Fruit fly (Drosophila melanogaster) whole organism, embryonic: ENCODE measurements around the gene Ubqn.

Source experiments
- CG13424 ChIP-seq: fragments of 200-800 bp; sonication (Bioruptor generic); optimal IDR thresholded peaks from 2 replicates; lab custom pipeline; 2019; ENCODE audit warnings: missing biosample characterization, mild to moderate bottlenecking, missing genetic modification characterization, moderate library complexity
- CG15011 ChIP-seq: fragments of 200-800 bp; sonication (Bioruptor generic); optimal IDR thresholded peaks from 3 replicates; lab custom pipeline; 2018; ENCODE audit warnings: missing biosample characterization, mild to moderate bottlenecking, missing genetic modification characterization
- E2f1 ChIP-seq: fragments of 200-800 bp; sonication (Bioruptor generic); IDR thresholded peaks from 2 replicates; pipeline ENCODE4 v1.3.6; 2022; ENCODE audit warnings: missing biosample characterization, missing genetic modification characterization
- HLH54F ChIP-seq: fragments of 200-800 bp; sonication (Bioruptor generic); optimal IDR thresholded peaks from 3 replicates; lab custom pipeline; 2016; ENCODE audit warnings: missing biosample characterization, missing genetic modification characterization
- Xbp1 ChIP-seq: fragments of 200-800 bp; sonication (Bioruptor generic); optimal IDR thresholded peaks from 3 replicates; lab custom pipeline; 2016; ENCODE audit warnings: missing biosample characterization, mild to moderate bottlenecking, missing genetic modification characterization
- bigmax ChIP-seq: fragments of 200-800 bp; sonication (Bioruptor generic); optimal IDR thresholded peaks from 2 replicates; lab custom pipeline; 2018; ENCODE audit warnings: missing biosample characterization, mild to moderate bottlenecking, missing genetic modification characterization
- fru ChIP-seq: fragments of >200 bp; optimal IDR thresholded peaks from 2 replicates; lab custom pipeline; 2017
- maf-S ChIP-seq: fragments of 200-800 bp; sonication (Bioruptor generic); optimal IDR thresholded peaks from 2 replicates; lab custom pipeline; 2016; ENCODE audit warnings: missing biosample characterization, missing genetic modification characterization

- no peak for TF ChIP-seq CG13424 (tag; lab: Kevin White, UChicago)
- no peak for TF ChIP-seq HLH54F (GFP tag; lab: Kevin White, UChicago)
- TF ChIP-seq Xbp1 = no peak
- TF ChIP-seq maf-S (GFP tag; lab: Kevin White, UChicago) = no peak
- no peak for TF ChIP-seq E2f1 (GFP tag; lab: Robert Waterston, UW)
- TF ChIP-seq fru (lab: Kevin White, UChicago) = no peak
- TF ChIP-seq bigmax (GFP tag; lab: Kevin White, UChicago) = no peak
- no peak for TF ChIP-seq CG15011 (GFP tag; lab: Kevin White, UChicago)
These were observed 51.7 kb downstream of the Ubqn start, which contains the start of gene CG14234 for dm6 chrX:19735270-19735669.
